Worm (Caenorhabditis elegans): ENCODE data around the gene fbxb-46.
"Not testable (repeated sequence)": the region's sequence is repeated elsewhere in the genome, so short reads cannot be mapped to it uniquely, and the experiment has no call there.

- not testable (repeated sequence) for TF ChIP-seq sea-1 (GFP tag; conservative IDR thresholded peaks at IDR 0.05); flt-1 (GFP tag; IDR thresholded peaks at IDR 0.05); ama-1 (optimal IDR thresholded peaks at IDR 0.05); ets-7 (tag; optimal IDR thresholded peaks at IDR 0.05); hmg-4 (GFP tag; optimal IDR thresholded peaks at IDR 0.05); hmbx-1 (tag; optimal IDR thresholded peaks at IDR 0.05); tbx-37 (GFP tag; conservative IDR thresholded peaks at IDR 0.05); hnd-1 (tag; optimal IDR thresholded peaks at IDR 0.05); aly-1 (tag; optimal IDR thresholded peaks at IDR 0.05); ceh-36 (tag; optimal IDR thresholded peaks at IDR 0.05); pes-1 (GFP tag; IDR thresholded peaks at IDR 0.05); tra-4 (tag; optimal IDR thresholded peaks at IDR 0.05)
These were observed 30.3 kb downstream of the fbxb-46 start, which contains the start of gene poml-4 for ce11 chrII:1540628-1541027.
